Fruit fly (Drosophila melanogaster) whole organism, embryonic: ENCODE data around the gene CycB3.

Experiments used
- CG10147 ChIP-seq: fragments of 200-800 bp; sonication (Bioruptor generic); optimal IDR thresholded peaks from 2 replicates; lab custom pipeline; 2019; ENCODE audit warnings: missing biosample characterization, mild to moderate bottlenecking, missing genetic modification characterization, moderate library complexity
- CG10366 ChIP-seq: fragments of 200-800 bp; sonication (Bioruptor generic); IDR thresholded peaks from 2 replicates; pipeline ENCODE4 v1.3.6; 2022; ENCODE audit warnings: missing biosample characterization, missing genetic modification characterization
- CG12942 ChIP-seq: fragments of 200-800 bp; sonication (Bioruptor generic); optimal IDR thresholded peaks from 3 replicates; lab custom pipeline; 2016; ENCODE audit warnings: missing biosample characterization, missing genetic modification characterization
- CG13624 ChIP-seq: fragments of 200-800 bp; sonication (Bioruptor generic); optimal IDR thresholded peaks from 2 replicates; lab custom pipeline; 2016; ENCODE audit warnings: missing biosample characterization, missing genetic modification characterization
- CG14050 ChIP-seq: fragments of 200-800 bp; sonication (Bioruptor generic); IDR thresholded peaks from 3 replicates; pipeline ENCODE4 v1.3.6; 2022; ENCODE audit warnings: missing biosample characterization, missing genetic modification characterization
- CG16815 ChIP-seq: fragments of 200-800 bp; sonication (Bioruptor generic); optimal IDR thresholded peaks from 3 replicates; lab custom pipeline; 2017; ENCODE audit warnings: missing biosample characterization, mild to moderate bottlenecking, missing genetic modification characterization
- CG17361 ChIP-seq: fragments of 200-800 bp; sonication (Bioruptor generic); IDR thresholded peaks from 3 replicates; pipeline ENCODE4 v1.3.6; 2022; ENCODE audit warnings: missing biosample characterization, missing genetic modification characterization
- CG2202 ChIP-seq: fragments of 200-800 bp; sonication (Bioruptor generic); optimal IDR thresholded peaks from 2 replicates; lab custom pipeline; 2018; ENCODE audit warnings: missing biosample characterization, mild to moderate bottlenecking, missing genetic modification characterization
- CG30403 ChIP-seq: fragments of 200-800 bp; sonication (Bioruptor generic); optimal IDR thresholded peaks from 3 replicates; lab custom pipeline; 2016; ENCODE audit warnings: missing biosample characterization, missing genetic modification characterization
- CG3407 ChIP-seq: fragments of 200-800 bp; sonication (Bioruptor generic); optimal IDR thresholded peaks from 2 replicates; lab custom pipeline; 2018; ENCODE audit warnings: missing biosample characterization, mild to moderate bottlenecking, missing genetic modification characterization
- CG3995 ChIP-seq: fragments of 200-800 bp; sonication (Bioruptor generic); optimal IDR thresholded peaks from 3 replicates; lab custom pipeline; 2016; ENCODE audit warnings: missing biosample characterization, missing genetic modification characterization
- CG4282 ChIP-seq: fragments of 200-800 bp; sonication (Bioruptor generic); optimal IDR thresholded peaks from 2 replicates; lab custom pipeline; 2016; ENCODE audit warnings: missing biosample characterization, missing genetic modification characterization
- CG6254 ChIP-seq: fragments of 200-800 bp; sonication (Bioruptor generic); optimal IDR thresholded peaks from 3 replicates; lab custom pipeline; 2017; ENCODE audit warnings: mild to moderate bottlenecking, missing biosample characterization, missing genetic modification reagents, missing genetic modification characterization
- CG7745 ChIP-seq: fragments of 200-800 bp; sonication (Bioruptor generic); optimal IDR thresholded peaks from 2 replicates; lab custom pipeline; 2018; ENCODE audit warnings: missing biosample characterization, mild to moderate bottlenecking, missing genetic modification characterization, moderate library complexity
- CG7786 ChIP-seq: fragments of 200-800 bp; sonication (Bioruptor generic); optimal IDR thresholded peaks from 2 replicates; lab custom pipeline; 2016; ENCODE audit warnings: missing biosample characterization, missing genetic modification characterization
- CG7987 ChIP-seq: fragments of 200-800 bp; sonication (Bioruptor generic); optimal IDR thresholded peaks from 2 replicates; lab custom pipeline; 2018; ENCODE audit warnings: missing biosample characterization, mild to moderate bottlenecking, missing genetic modification characterization, moderate library complexity
- CG8089 ChIP-seq: fragments of 200-800 bp; sonication (Bioruptor generic); optimal IDR thresholded peaks from 3 replicates; lab custom pipeline; 2016; ENCODE audit warnings: missing biosample characterization, missing genetic modification characterization
- CG9609 ChIP-seq: fragments of 200-800 bp; sonication (Bioruptor generic); optimal IDR thresholded peaks from 3 replicates; lab custom pipeline; 2016; ENCODE audit warnings: missing biosample characterization, missing genetic modification characterization
- CG9797 ChIP-seq: fragments of 200-800 bp; sonication (Bioruptor generic); optimal IDR thresholded peaks from 3 replicates; lab custom pipeline; 2018; ENCODE audit warnings: missing biosample characterization, mild to moderate bottlenecking, missing genetic modification characterization
- Dbx ChIP-seq: fragments of 200-800 bp; sonication (Bioruptor generic); IDR thresholded peaks from 3 replicates; pipeline ENCODE4 v1.3.6; 2022; ENCODE audit warnings: missing biosample characterization, missing genetic modification characterization
- Dek ChIP-seq: fragments of 200-800 bp; sonication (Bioruptor generic); optimal IDR thresholded peaks from 3 replicates; lab custom pipeline; 2019; ENCODE audit warnings: missing biosample characterization, mild to moderate bottlenecking, missing genetic modification characterization, moderate library complexity
- H15 ChIP-seq: fragments of 200-800 bp; sonication (Bioruptor generic); IDR thresholded peaks from 3 replicates; pipeline ENCODE4 v1.3.6; 2022; ENCODE audit warnings: missing biosample characterization, missing genetic modification characterization
- NC2α ChIP-seq: fragments of 200-800 bp; sonication (Bioruptor generic); optimal IDR thresholded peaks from 2 replicates; lab custom pipeline; 2016; ENCODE audit warnings: missing biosample characterization, missing genetic modification characterization
- PHDP ChIP-seq: fragments of 200-800 bp; sonication (Bioruptor generic); optimal IDR thresholded peaks from 3 replicates; lab custom pipeline; 2018; ENCODE audit warnings: missing biosample characterization, mild to moderate bottlenecking, missing genetic modification characterization, moderate library complexity
- Side ChIP-seq: fragments of 200-800 bp; sonication (Bioruptor generic); optimal IDR thresholded peaks from 2 replicates; lab custom pipeline; 2016; ENCODE audit warnings: missing biosample characterization, missing genetic modification characterization
- Sox102F ChIP-seq: fragments of 200-800 bp; sonication (Bioruptor generic); optimal IDR thresholded peaks from 2 replicates; lab custom pipeline; 2018; ENCODE audit warnings: missing biosample characterization, mild to moderate bottlenecking, missing genetic modification characterization, moderate library complexity
- ato ChIP-seq: fragments of 200-800 bp; sonication (Bioruptor generic); IDR thresholded peaks from 2 replicates; pipeline ENCODE4 v1.3.6; 2022; ENCODE audit warnings: missing biosample characterization, missing genetic modification characterization; ENCODE audit not compliant: partially characterized antibody
- cas ChIP-seq: fragments of 200-800 bp; sonication (Bioruptor generic); IDR thresholded peaks from 2 replicates; pipeline ENCODE4 v1.3.6; 2022; ENCODE audit warnings: missing biosample characterization, missing genetic modification characterization
- chn ChIP-seq: fragments of 200-800 bp; sonication (Bioruptor generic); optimal IDR thresholded peaks from 2 replicates; lab custom pipeline; 2016; ENCODE audit warnings: missing biosample characterization, missing genetic modification characterization
- dpn ChIP-seq, 2 experiments: fragments of 200-800 bp; sonication (Bioruptor generic); optimal IDR thresholded peaks; 3 replicates each; lab custom pipeline; 2016; ENCODE audit warnings: missing biosample characterization in 2 of 2, missing genetic modification characterization in 2 of 2
- fu2 ChIP-seq: fragments of 200-800 bp; sonication (Bioruptor generic); optimal IDR thresholded peaks from 2 replicates; lab custom pipeline; 2016; ENCODE audit warnings: missing biosample characterization, missing genetic modification characterization
- gcm ChIP-seq: fragments of 200-800 bp; sonication (Bioruptor generic); optimal IDR thresholded peaks from 2 replicates; lab custom pipeline; 2019; ENCODE audit warnings: missing biosample characterization, mild to moderate bottlenecking, missing genetic modification characterization, moderate library complexity
- gem ChIP-seq: fragments of 200-800 bp; sonication (Bioruptor generic); optimal IDR thresholded peaks from 2 replicates; lab custom pipeline; 2019; ENCODE audit warnings: missing biosample characterization, mild to moderate bottlenecking, missing genetic modification characterization, moderate library complexity
- grn ChIP-seq: fragments of 200-800 bp; sonication (Bioruptor generic); optimal IDR thresholded peaks from 3 replicates; lab custom pipeline; 2017; ENCODE audit warnings: missing biosample characterization, missing genetic modification characterization
- gt ChIP-seq: fragments of 200-800 bp; sonication (Bioruptor generic); IDR thresholded peaks from 2 replicates; pipeline ENCODE4 v1.3.6; 2022; ENCODE audit warnings: missing biosample characterization, missing genetic modification characterization
- inv ChIP-seq: fragments of 200-800 bp; sonication (Bioruptor generic); IDR thresholded peaks from 2 replicates; pipeline ENCODE4 v1.3.6; 2022; ENCODE audit warnings: missing biosample characterization, missing genetic modification characterization; ENCODE audit not compliant: partially characterized antibody
- jigr1 ChIP-seq: fragments of 200-800 bp; sonication (Bioruptor generic); IDR thresholded peaks from 3 replicates; pipeline ENCODE4 v1.3.6; 2022; ENCODE audit warnings: missing biosample characterization, missing genetic modification characterization
- jumu ChIP-seq: fragments of 200-800 bp; sonication (Bioruptor generic); optimal IDR thresholded peaks from 3 replicates; lab custom pipeline; 2016; ENCODE audit warnings: missing biosample characterization, missing genetic modification characterization
- lmd ChIP-seq: fragments of 200-800 bp; sonication (Bioruptor generic); IDR thresholded peaks from 2 replicates; pipeline ENCODE4 v1.3.6; 2022; ENCODE audit warnings: missing biosample characterization, missing genetic modification characterization
- lov ChIP-seq, 2 experiments: fragments of 200-800 bp in 1 of 2; fragments of >200 bp in 1 of 2; sonication (Bioruptor generic) in 1 of 2; IDR thresholded peaks in 1 of 2; optimal IDR thresholded peaks in 1 of 2; 2 replicates in 1 of 2; 3 replicates in 1 of 2; pipeline versions ENCODE4 v1.3.6 to Lab custom; 2017 to 2022; ENCODE audit warnings: missing biosample characterization in 1 of 2, missing genetic modification characterization in 1 of 2
- oc ChIP-seq: fragments of 200-800 bp; sonication (Bioruptor generic); optimal IDR thresholded peaks from 2 replicates; lab custom pipeline; 2018; ENCODE audit warnings: missing biosample characterization, mild to moderate bottlenecking, missing genetic modification characterization, moderate library complexity
- odd ChIP-seq: fragments of 200-800 bp; sonication (Bioruptor generic); optimal IDR thresholded peaks from 2 replicates; lab custom pipeline; 2017; ENCODE audit warnings: missing biosample characterization, mild to moderate bottlenecking, missing genetic modification characterization
- org-1 ChIP-seq: fragments of 200-800 bp; sonication (Bioruptor generic); optimal IDR thresholded peaks from 2 replicates; lab custom pipeline; 2017; ENCODE audit warnings: missing biosample characterization, missing genetic modification characterization
- otp ChIP-seq: fragments of 200-800 bp; sonication (Bioruptor generic); IDR thresholded peaks from 3 replicates; pipeline ENCODE4, ENCODE4 v1.3.6; 2022; ENCODE audit warnings: missing biosample characterization, missing genetic modification characterization
- phol ChIP-seq: fragments of 200-800 bp; sonication (Bioruptor generic); optimal IDR thresholded peaks from 3 replicates; lab custom pipeline; 2018; ENCODE audit warnings: missing biosample characterization, mild to moderate bottlenecking, missing genetic modification characterization, moderate library complexity
- sim ChIP-seq: fragments of 200-800 bp; sonication (Bioruptor generic); IDR thresholded peaks from 2 replicates; pipeline ENCODE4 v1.3.6; 2022; ENCODE audit warnings: missing biosample characterization, missing genetic modification characterization
- tap ChIP-seq: fragments of 200-800 bp; optimal IDR thresholded peaks from 3 replicates; lab custom pipeline; 2019; ENCODE audit warnings: missing biosample characterization, mild to moderate bottlenecking, missing genetic modification characterization, moderate library complexity
- twi ChIP-seq: fragments of 200-800 bp; optimal IDR thresholded peaks from 2 replicates; lab custom pipeline; 2019; ENCODE audit warnings: missing biosample characterization, mild to moderate bottlenecking, missing genetic modification characterization, moderate library complexity
- yki ChIP-seq: fragments of >200 bp; optimal IDR thresholded peaks from 3 replicates; lab custom pipeline; 2018
- zf30C ChIP-seq: fragments of 200-800 bp; sonication (Bioruptor generic); optimal IDR thresholded peaks from 3 replicates; lab custom pipeline; 2018; ENCODE audit warnings: missing biosample characterization, mild to moderate bottlenecking, missing genetic modification characterization
- zfh2 ChIP-seq: fragments of 200-800 bp; sonication (Bioruptor generic); optimal IDR thresholded peaks from 2 replicates; lab custom pipeline; 2016; ENCODE audit warnings: missing biosample characterization, missing genetic modification characterization

CycB3 gene

dm6 chr3R:24870389-24871048, at the start of gene CycB3 (continued):
- TF ChIP-seq CG2202 (tag; lab: Kevin White, UChicago) (no peak), otp (no peak), yki (lab: Kevin White, UChicago) (no peak), CG7786 (GFP tag; lab: Kevin White, UChicago) (no peak), twi (tag; lab: Kevin White, UChicago) (peak; percentile 71), CG7745 (tag; lab: Kevin White, UChicago) (no peak), CG16815 (GFP tag; lab: Kevin White, UChicago) (no peak), jumu (GFP tag; lab: Kevin White, UChicago) (no peak), org-1 (GFP tag; lab: Kevin White, UChicago) (no peak), CG6254 (no peak), CG4282 (GFP tag; lab: Kevin White, UChicago) (no peak), CG9609 (no peak), tap (tag; lab: Kevin White, UChicago) (no peak), odd (GFP tag; lab: Kevin White, UChicago) (no peak), gem (no peak), grn (GFP tag; lab: Kevin White, UChicago) (no peak), CG13624 (no peak), CG14050 (no peak), phol (tag; lab: Kevin White, UChicago) (peak; percentile 91), NC2α (no peak), inv (GFP tag; lab: Robert Waterston, UW) (no peak), Dek (tag; lab: Kevin White, UChicago) (no peak), H15 (no peak), lmd (no peak), CG30403 (no peak), CG7987 (GFP tag; lab: Kevin White, UChicago) (peak; percentile 45), PHDP (tag; lab: Kevin White, UChicago) (no peak), cas (GFP tag; lab: Robert Waterston, UW) (no peak), ato (GFP tag; lab: Robert Waterston, UW) (no peak), lov (optimal IDR thresholded peaks at IDR 0.05; lab: Kevin White, UChicago) (no peak), lov (GFP tag; IDR thresholded peaks at IDR 0.05; lab: Robert Waterston, UW) (no peak), fu2 (no peak), sim (GFP tag; lab: Robert Waterston, UW) (no peak), CG17361 (GFP tag; lab: Robert Waterston, UW) (no peak), gcm (GFP tag; lab: Kevin White, UChicago) (no peak), gt (GFP tag; lab: Robert Waterston, UW) (no peak), dpn (GFP tag; optimal IDR thresholded peaks at IDR 0.05; lab: Kevin White, UChicago) (peak in 1 of 2 experiments; percentile 2), CG9797 (peak; percentile 98), zf30C (GFP tag; lab: Kevin White, UChicago) (peak; percentile 14), CG3995 (GFP tag; lab: Kevin White, UChicago) (no peak), CG10147 (GFP tag; lab: Kevin White, UChicago) (no peak), Dbx (GFP tag; lab: Robert Waterston, UW) (0 out of 3 replicates have a peak, but pooled peaks have one; percentile 13), Sox102F (GFP tag; lab: Kevin White, UChicago) (no peak), chn (GFP tag; lab: Kevin White, UChicago) (no peak), Side (GFP tag; lab: Kevin White, UChicago) (no peak), CG3407 (no peak), jigr1 (GFP tag; lab: Robert Waterston, UW) (no peak), CG12942 (GFP tag; lab: Kevin White, UChicago) (no peak), zfh2 (GFP tag; lab: Kevin White, UChicago) (no peak), CG10366 (GFP tag; lab: Robert Waterston, UW) (no peak), CG8089 (GFP tag; lab: Kevin White, UChicago) (no peak), oc (tag; lab: Kevin White, UChicago) (no peak)
